Worm (Caenorhabditis elegans): ENCODE data around the gene F56D5.9.

DNA sequence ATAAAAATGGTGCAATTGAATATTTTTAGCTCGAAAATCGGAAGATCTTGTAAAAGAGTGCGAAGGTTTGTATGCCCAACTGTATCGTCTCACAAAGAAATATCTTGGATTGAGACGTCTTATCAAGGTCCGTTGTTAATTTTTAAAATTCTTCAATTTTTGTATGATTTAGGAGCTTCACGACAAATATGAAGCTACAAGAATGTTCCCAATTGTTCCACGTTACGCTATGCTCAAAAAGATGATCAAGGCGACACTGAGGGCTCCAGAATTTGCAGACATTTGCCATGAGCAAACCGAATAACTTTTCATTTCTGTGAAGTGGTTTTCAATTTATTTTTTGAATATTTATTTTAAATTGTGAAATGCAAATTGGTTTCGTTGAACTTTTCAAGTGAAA is 16.4 kb upstream of the F56D5.9 start:
- TF ChIP-seq C16A3.4 (tag; optimal IDR thresholded peaks at IDR 0.05), result no peak
- TF ChIP-seq lin-35 (GFP tag; optimal IDR thresholded peaks at IDR 0.05), result no peak
- no peak for TF ChIP-seq nhr-237 (tag; optimal IDR thresholded peaks at IDR 0.05)
- no peak for TF ChIP-seq fkh-8 (tag; optimal IDR thresholded peaks at IDR 0.05)
- TF ChIP-seq unc-62 (GFP tag; optimal IDR thresholded peaks at IDR 0.05), result no peak
- TF ChIP-seq swsn-7 (tag; optimal IDR thresholded peaks at IDR 0.05), result peak; percentile 24
- no peak for TF ChIP-seq vab-15 (tag; optimal IDR thresholded peaks at IDR 0.05)

All from whole organism, L1 larva.